Worm (Caenorhabditis elegans) whole organism, L4/young adult: ENCODE measurements around the gene nit-1.

Experiments
- W03F9.2 ChIP-seq: fragments of 150-350 bp; optimal IDR thresholded peaks from 2 replicates; lab custom pipeline; 2014; ENCODE audit warnings: missing biosample characterization, missing genetic modification characterization
- dao-5 ChIP-seq: sonication (generic microtip); optimal IDR thresholded peaks from 2 replicates; lab custom pipeline; 2016; ENCODE audit warnings: missing genotype, missing genetic modification characterization, moderate library complexity, missing compliant biosample characterization
- him-1 ChIP-seq: sonication (generic microtip); optimal IDR thresholded peaks from 2 replicates; lab custom pipeline; 2016; ENCODE audit warnings: missing genotype, missing genetic modification reagents, missing genetic modification characterization, missing compliant biosample characterization

Gene nit-1

DNA sequence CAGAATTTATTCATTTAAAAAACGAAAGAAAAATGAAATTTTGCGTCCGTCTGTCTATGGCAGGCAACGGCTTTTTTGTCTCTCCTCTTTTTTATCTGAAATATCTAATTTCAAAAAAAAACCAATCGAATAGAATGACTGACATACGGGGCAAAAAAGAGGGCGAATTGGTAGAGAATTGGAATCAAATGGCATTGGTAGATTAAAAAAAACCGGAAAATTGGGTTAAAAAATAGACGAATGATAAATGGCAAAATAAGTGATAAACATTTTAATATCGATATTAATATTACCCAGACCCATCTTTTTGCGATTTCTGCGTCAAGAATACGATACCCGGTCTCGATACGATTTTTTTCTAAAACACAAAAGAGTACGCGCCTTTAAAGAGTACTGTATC, 20.5 kb upstream of the nit-1 start, which contains the start of gene tir-1:
Gene tir-1 (minus strand): TSS at position 101 of the 400 bp plus-strand sequence.
- no peak for TF ChIP-seq him-1 (tag; lab: Kevin White, UChicago)
- no peak for TF ChIP-seq dao-5 (tag; lab: Kevin White, UChicago)
- TF ChIP-seq W03F9.2: no peak

ce11 chrIII:3902588-3903325, 19.2 kb upstream of the nit-1 start:
- TF ChIP-seq dao-5 (tag; lab: Kevin White, UChicago) (no peak), W03F9.2 (no peak), him-1 (tag; lab: Kevin White, UChicago) (no peak)

DNA sequence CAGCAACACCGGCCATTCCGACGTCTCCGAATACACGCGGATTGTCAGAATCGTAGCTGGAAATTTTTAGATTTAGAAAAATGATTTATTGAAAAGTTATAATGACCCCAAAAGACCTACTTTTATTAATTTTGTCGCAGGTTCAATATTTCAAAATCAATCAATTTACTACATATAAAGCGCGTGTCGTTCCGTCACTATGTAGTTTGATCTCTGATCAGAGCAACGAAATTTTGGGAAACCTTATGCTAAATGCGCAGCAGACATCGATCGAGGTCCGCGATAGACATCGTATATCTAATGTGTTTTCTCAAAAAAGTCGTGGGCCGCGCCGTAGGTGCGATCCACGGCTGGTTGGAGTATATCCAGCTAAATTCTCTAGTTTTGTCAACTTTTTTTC, 15.5 kb upstream of the nit-1 start:
- TF ChIP-seq him-1 (tag; lab: Kevin White, UChicago): no peak
- no peak for TF ChIP-seq W03F9.2
- TF ChIP-seq dao-5 (tag; lab: Kevin White, UChicago): no peak

ce11 chrIII:3907587-3907986, 14.4 kb upstream of the nit-1 start, which contains the start of gene mmcm-1:
TSS of gene mmcm-1 (minus strand) at chrIII:3907687.
- no peak for TF ChIP-seq dao-5 (tag; lab: Kevin White, UChicago)
- no peak for TF ChIP-seq W03F9.2
- no peak for TF ChIP-seq him-1 (tag; lab: Kevin White, UChicago)

ce11 chrIII:3908205-3908604, 13.8 kb upstream of the nit-1 start:
- peak; percentile 25 for TF ChIP-seq W03F9.2
- no peak for TF ChIP-seq him-1 (tag; lab: Kevin White, UChicago)
- no peak for TF ChIP-seq dao-5 (tag; lab: Kevin White, UChicago)

DNA sequence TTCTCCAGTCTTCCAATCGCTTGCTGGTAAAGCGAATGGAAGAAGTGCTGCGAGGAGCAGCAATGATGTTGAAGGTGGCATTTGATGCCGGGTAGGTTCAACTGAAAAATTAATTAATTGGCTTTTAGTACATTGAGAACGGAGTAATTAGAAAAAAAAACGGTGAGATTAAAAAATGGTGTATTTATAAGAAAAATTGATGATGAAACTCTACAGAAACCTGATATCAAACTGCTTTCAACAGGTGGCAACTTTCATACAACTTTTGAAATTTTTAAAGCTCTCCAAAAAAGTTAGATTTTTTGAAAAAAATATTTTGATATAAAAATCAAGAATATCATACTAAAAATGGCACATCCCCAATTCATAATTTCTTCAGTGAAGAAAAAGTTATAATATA, 8.0 kb upstream of the nit-1 start, which contains the start of gene pat-3:
Gene pat-3 (minus strand): TSS at position 101 of the 400 bp plus-strand sequence.
- TF ChIP-seq him-1 (tag; lab: Kevin White, UChicago) (no peak), W03F9.2 (no peak)

ce11 chrIII:3914836-3915235, 7.2 kb upstream of the nit-1 start:
- TF ChIP-seq W03F9.2 (no peak), dao-5 (tag; lab: Kevin White, UChicago) (no peak)

- TF ChIP-seq W03F9.2 (no peak), him-1 (tag; lab: Kevin White, UChicago) (no peak), dao-5 (tag; lab: Kevin White, UChicago) (no peak)
Measured at ce11 chrIII:3915705-3916104, 6.3 kb upstream of the nit-1 start.

DNA sequence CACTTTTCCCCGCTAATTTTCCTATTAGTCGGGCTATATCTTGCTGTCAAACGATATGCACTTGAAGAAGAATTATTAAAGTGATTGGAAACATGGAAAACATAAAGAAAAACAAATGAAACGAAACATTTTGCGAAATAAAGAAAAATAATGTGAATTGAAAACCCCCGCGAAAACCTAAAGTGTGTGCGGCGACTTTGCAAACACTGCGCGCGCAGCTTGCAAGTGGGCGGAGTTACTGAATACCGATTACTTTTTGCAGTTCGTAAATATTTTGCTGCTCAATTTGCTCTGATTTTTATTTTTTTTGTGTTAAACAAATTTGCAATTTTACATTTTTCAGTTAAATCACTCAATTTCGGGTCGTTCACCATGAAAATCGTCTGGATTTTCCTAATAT, 5.4 kb upstream of the nit-1 start, which contains the start of gene ccdc-47:
Gene ccdc-47 (plus strand): TSS at position 344 of the 400 bp plus-strand sequence.
- TF ChIP-seq him-1 (tag; lab: Kevin White, UChicago) (no peak), W03F9.2 (peak; percentile 85)

ce11 chrIII:3918569-3918968, 3.4 kb upstream of the nit-1 start, which contains the start of gene ZK1058.3:
TSS of gene ZK1058.3 (plus strand) at chrIII:3918869.
- TF ChIP-seq dao-5 (tag; lab: Kevin White, UChicago) (no peak), him-1 (tag; lab: Kevin White, UChicago) (no peak), W03F9.2 (no peak)

DNA sequence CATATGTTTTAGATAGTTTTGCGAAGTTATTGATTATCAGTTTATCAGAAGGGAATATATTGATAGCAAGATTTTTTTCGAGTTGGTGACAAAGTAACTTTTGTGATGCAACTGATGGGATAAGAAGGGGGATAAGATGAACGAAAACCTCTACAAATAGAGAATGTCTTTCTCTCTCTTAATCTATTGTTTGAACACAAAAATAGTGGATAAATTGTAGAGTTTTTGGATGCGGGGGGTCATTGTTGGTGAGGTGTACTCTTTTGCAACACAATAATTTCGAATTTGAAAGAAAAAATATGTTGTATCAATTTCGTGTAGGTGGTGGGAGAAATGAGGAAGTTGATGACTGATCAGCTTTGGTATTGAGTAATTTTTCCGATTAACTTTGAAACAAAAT, 4.1 kb downstream of the nit-1 start, which contains the start of gene ZK1058.9:
Gene ZK1058.9 (minus strand): TSS at position 101 of the 400 bp plus-strand sequence.
- TF ChIP-seq dao-5 (tag; lab: Kevin White, UChicago) (no peak), W03F9.2 (no peak), him-1 (tag; lab: Kevin White, UChicago) (no peak)

ce11 chrIII:3926801-3927200, 4.8 kb downstream of the nit-1 start:
- TF ChIP-seq W03F9.2 (no peak), dao-5 (tag; lab: Kevin White, UChicago) (no peak)

ce11 chrIII:3927450-3927849, 5.4 kb downstream of the nit-1 start:
- TF ChIP-seq him-1 (tag; lab: Kevin White, UChicago): no peak
- TF ChIP-seq W03F9.2: no peak
- no peak for TF ChIP-seq dao-5 (tag; lab: Kevin White, UChicago)

- TF ChIP-seq W03F9.2 (no peak), dao-5 (tag; lab: Kevin White, UChicago) (no peak), him-1 (tag; lab: Kevin White, UChicago) (no peak)
Measured at ce11 chrIII:3928136-3928535, 6.1 kb downstream of the nit-1 start, which contains the start of gene F37A8.1. TSS of gene F37A8.1 (plus strand) at chrIII:3928436.

DNA sequence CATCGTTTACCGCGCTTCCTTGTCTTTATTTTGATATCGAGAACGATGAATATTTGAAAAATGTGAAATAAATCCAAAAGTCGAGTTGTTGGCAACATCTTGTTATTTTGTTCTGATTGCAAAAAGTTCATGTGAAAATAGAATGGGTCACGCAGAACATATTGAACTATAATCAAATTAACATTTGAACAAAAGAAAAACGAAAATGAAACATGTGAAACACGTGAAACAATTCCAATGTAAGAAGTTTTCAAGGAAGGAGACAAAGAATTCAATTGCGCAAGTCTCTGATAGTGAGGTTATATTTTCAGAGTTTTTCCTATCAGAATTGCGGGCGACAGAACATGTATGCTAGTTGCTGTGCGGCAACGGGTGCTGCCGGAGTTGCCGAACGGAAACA, 9.4 kb downstream of the nit-1 start, which contains the start of gene F37A8.2:
Gene F37A8.2 (minus strand): TSS at position 101 of the 400 bp plus-strand sequence.
- TF ChIP-seq him-1 (tag; lab: Kevin White, UChicago): no peak
- no peak for TF ChIP-seq W03F9.2
- TF ChIP-seq dao-5 (tag; lab: Kevin White, UChicago): no peak
